Fruit fly (Drosophila melanogaster) whole organism, wandering third instar larva: ENCODE measurements around the gene CG33489.

Experiments used
- Abd-B ChIP-seq: fragments of >200 bp; optimal IDR thresholded peaks from 2 replicates; lab custom pipeline; 2017; ENCODE audit warnings: missing biosample characterization, missing genetic modification characterization
- CG32264 ChIP-seq: fragments of 200-800 bp; sonication (Bioruptor generic); optimal IDR thresholded peaks from 2 replicates; lab custom pipeline; 2016; ENCODE audit warnings: missing biosample characterization, missing genetic modification characterization
- CG9705 ChIP-seq: fragments of 200-800 bp; sonication (Bioruptor generic); optimal IDR thresholded peaks from 2 replicates; lab custom pipeline; 2018; ENCODE audit warnings: missing biosample characterization, mild to moderate bottlenecking, missing genetic modification characterization
- CrebA ChIP-seq: fragments of 200-800 bp; sonication (Bioruptor generic); optimal IDR thresholded peaks from 2 replicates; lab custom pipeline; 2016; ENCODE audit warnings: missing biosample characterization, mild to moderate bottlenecking, missing genetic modification characterization, borderline replicate concordance
- Dif ChIP-seq: fragments of 200-275, 200-300 bp; sonication (Bioruptor generic); optimal IDR thresholded peaks from 2 replicates; lab custom pipeline; 2018; ENCODE audit warnings: missing biosample characterization, missing genetic modification characterization; ENCODE audit not compliant: partially characterized antibody
- GATAd ChIP-seq: sonication (Bioruptor generic); optimal IDR thresholded peaks from 2 replicates; lab custom pipeline; 2016; ENCODE audit warnings: missing biosample characterization, missing genetic modification characterization
- HLH106 ChIP-seq: fragments of 200-800 bp; optimal IDR thresholded peaks from 3 replicates; lab custom pipeline; 2019; ENCODE audit warnings: missing biosample characterization, mild to moderate bottlenecking, missing genetic modification characterization, moderate library complexity
- Hnf4 ChIP-seq: fragments of 200-800 bp; sonication (Bioruptor generic); optimal IDR thresholded peaks from 2 replicates; lab custom pipeline; 2016; ENCODE audit warnings: missing biosample characterization, mild to moderate bottlenecking, missing genetic modification characterization
- Hr83 ChIP-seq: fragments of 200-300 bp; sonication (Bioruptor generic); optimal IDR thresholded peaks from 2 replicates; lab custom pipeline; 2016; ENCODE audit warnings: missing biosample characterization, mild to moderate bottlenecking, missing genetic modification characterization, moderate library complexity; ENCODE audit not compliant: poor library complexity, severe bottlenecking
- Jra ChIP-seq: sonication (Bioruptor generic); optimal IDR thresholded peaks from 2 replicates; lab custom pipeline; 2016; ENCODE audit warnings: missing biosample characterization, missing genetic modification characterization
- Mio ChIP-seq: sonication (Bioruptor generic); optimal IDR thresholded peaks from 2 replicates; lab custom pipeline; 2016; ENCODE audit warnings: missing biosample characterization, missing genetic modification characterization
- Myc ChIP-seq: fragments of >200 bp; optimal IDR thresholded peaks from 2 replicates; lab custom pipeline; 2017
- N ChIP-seq: fragments of >200 bp; optimal IDR thresholded peaks from 2 replicates; lab custom pipeline; 2018; ENCODE audit warnings: missing biosample characterization, missing external identifiers, missing genetic modification characterization
- Rel ChIP-seq, 2 experiments: fragments of 200-800 bp; sonication (Bioruptor generic) in 1 of 2; optimal IDR thresholded peaks; 2 replicates in 1 of 2; 3 replicates in 1 of 2; lab custom pipeline; 2016 to 2019; ENCODE audit warnings: mild to moderate bottlenecking in 2 of 2, missing biosample characterization in 2 of 2, missing genetic modification characterization in 2 of 2, moderate library complexity in 1 of 2
- Vsx2 ChIP-seq: fragments of 200-300, 225-300 bp; sonication (Bioruptor generic); optimal IDR thresholded peaks from 2 replicates; lab custom pipeline; 2018; ENCODE audit warnings: missing biosample characterization, missing genetic modification characterization; ENCODE audit not compliant: partially characterized antibody
- br ChIP-seq: fragments of 200-800 bp; sonication (Bioruptor generic); optimal IDR thresholded peaks from 2 replicates; lab custom pipeline; 2016; ENCODE audit warnings: missing biosample characterization, missing genetic modification characterization
- brk ChIP-seq: fragments of 200-800 bp; sonication (Bioruptor generic); optimal IDR thresholded peaks from 2 replicates; lab custom pipeline; 2016; ENCODE audit warnings: missing biosample characterization, mild to moderate bottlenecking, missing genetic modification characterization
- dl ChIP-seq, 2 experiments: fragments of 175-275, 200-275 bp in 1 of 2; fragments of 200-275 bp in 1 of 2; sonication (Bioruptor generic); optimal IDR thresholded peaks; lab custom pipeline; 2018; ENCODE audit warnings: mild to moderate bottlenecking in 2 of 2, missing biosample characterization in 2 of 2, missing genetic modification characterization in 2 of 2, moderate library complexity in 2 of 2; ENCODE audit not compliant: partially characterized antibody in 2 of 2, insufficient read depth in 1 of 2
- dmrt93B ChIP-seq: fragments of 200-800 bp; sonication (Bioruptor generic); optimal IDR thresholded peaks from 2 replicates; lab custom pipeline; 2018; ENCODE audit warnings: missing biosample characterization, mild to moderate bottlenecking, missing genetic modification characterization
- ey ChIP-seq: fragments of 200-800 bp; sonication (Bioruptor generic); optimal IDR thresholded peaks from 2 replicates; lab custom pipeline; 2016; ENCODE audit warnings: missing biosample characterization, missing genetic modification characterization
- foxo ChIP-seq, 2 experiments: fragments of 200-800 bp; sonication (Bioruptor generic); optimal IDR thresholded peaks; 2 replicates in 1 of 2; 3 replicates in 1 of 2; lab custom pipeline; 2016 to 2017; ENCODE audit warnings: missing biosample characterization in 2 of 2, missing genetic modification characterization in 2 of 2
- fru ChIP-seq: fragments of 200-800 bp; sonication (Bioruptor generic); optimal IDR thresholded peaks from 3 replicates; lab custom pipeline; 2016; ENCODE audit warnings: missing biosample characterization, mild to moderate bottlenecking, missing genetic modification characterization
- h ChIP-seq: fragments of 200-800 bp; sonication (Bioruptor generic); optimal IDR thresholded peaks from 3 replicates; lab custom pipeline; 2016; ENCODE audit warnings: missing biosample characterization, mild to moderate bottlenecking, missing genetic modification characterization
- jim ChIP-seq: fragments of 175-275, 200-325 bp; sonication (Bioruptor generic); optimal IDR thresholded peaks from 2 replicates; lab custom pipeline; 2016; ENCODE audit warnings: missing biosample characterization, mild to moderate bottlenecking, missing genetic modification characterization
- lola ChIP-seq: fragments of >200 bp; optimal IDR thresholded peaks from 2 replicates; lab custom pipeline; 2017; ENCODE audit warnings: missing biosample characterization, missing genetic modification characterization
- pan ChIP-seq: fragments of >200 bp; optimal IDR thresholded peaks from 2 replicates; lab custom pipeline; 2017
- psq ChIP-seq: fragments of 200-800 bp; sonication (Bioruptor generic); optimal IDR thresholded peaks from 3 replicates; lab custom pipeline; 2017; ENCODE audit warnings: missing biosample characterization, mild to moderate bottlenecking, missing genetic modification characterization, moderate library complexity
- rgr ChIP-seq: fragments of 200-800 bp; sonication (Bioruptor generic); optimal IDR thresholded peaks from 3 replicates; lab custom pipeline; 2016; ENCODE audit warnings: missing biosample characterization, mild to moderate bottlenecking, missing genetic modification characterization
- sage ChIP-seq: fragments of 200-800 bp; sonication (Bioruptor generic); optimal IDR thresholded peaks from 2 replicates; lab custom pipeline; 2016; ENCODE audit warnings: missing biosample characterization, mild to moderate bottlenecking, missing genetic modification characterization
- usp ChIP-seq: fragments of >200 bp; optimal IDR thresholded peaks from 2 replicates; lab custom pipeline; 2017; ENCODE audit warnings: missing biosample characterization, missing genetic modification characterization
- woc ChIP-seq: sonication (Bioruptor generic); optimal IDR thresholded peaks from 2 replicates; lab custom pipeline; 2016; ENCODE audit warnings: missing biosample characterization, mild to moderate bottlenecking, missing genetic modification characterization

The CG33489 gene

dm6 chr3L:11623245-11623883 is 46.5 kb upstream of the CG33489 start (continued):
- no peak for TF ChIP-seq Jra (GFP tag; lab: Kevin White, UChicago)
- TF ChIP-seq lola (GFP tag; lab: Kevin White, UChicago), result no peak
- TF ChIP-seq dl (GFP tag; optimal IDR thresholded peaks at IDR 0.05; lab: Kevin White, UChicago; ENCODE audit: insufficient read depth in 1 of 2, partially characterized antibody in 2 of 2), result no peak
- no peak for TF ChIP-seq CG9705 (GFP tag; lab: Kevin White, UChicago)
- TF ChIP-seq N, result no peak
- TF ChIP-seq rgr (GFP tag; lab: Kevin White, UChicago), result peak; percentile 9
- TF ChIP-seq sage (GFP tag; lab: Kevin White, UChicago), result peak; percentile 69
- TF ChIP-seq Mio, result no peak
- TF ChIP-seq foxo (GFP tag; optimal IDR thresholded peaks at IDR 0.05; lab: Kevin White, UChicago), result no peak
- TF ChIP-seq usp (GFP tag; lab: Kevin White, UChicago), result no peak
- peak; percentile 7 for TF ChIP-seq psq (GFP tag; lab: Kevin White, UChicago)

DNA sequence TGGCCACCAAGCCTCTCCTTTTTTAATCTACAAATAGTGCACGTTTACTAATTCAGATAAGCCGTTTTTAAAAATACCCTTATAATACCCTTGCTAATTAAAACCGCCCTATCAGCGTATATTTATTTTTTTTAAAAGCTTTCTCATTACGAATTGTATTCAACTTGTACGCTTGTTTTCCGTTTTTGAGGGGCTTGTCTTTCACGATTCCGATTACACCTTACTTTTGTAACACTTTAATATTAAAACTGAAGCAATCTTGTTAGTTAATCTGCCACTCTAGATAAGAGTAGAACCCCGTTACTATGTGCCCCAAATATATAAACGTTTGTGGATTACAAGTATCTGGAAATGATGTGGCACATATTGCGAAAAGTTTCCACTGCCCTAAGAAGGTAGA is 45.9 kb upstream of the CG33489 start:
- TF ChIP-seq foxo (GFP tag; optimal IDR thresholded peaks at IDR 0.05; lab: Kevin White, UChicago) (no peak), dl (GFP tag; optimal IDR thresholded peaks at IDR 0.05; lab: Kevin White, UChicago; ENCODE audit: insufficient read depth in 1 of 2, partially characterized antibody in 2 of 2) (no peak), GATAd (GFP tag; lab: Kevin White, UChicago) (no peak), lola (GFP tag; lab: Kevin White, UChicago) (no peak), Mio (no peak), N (no peak), Vsx2 (GFP tag; lab: Kevin White, UChicago) (no peak), CrebA (GFP tag; lab: Kevin White, UChicago) (no peak), Dif (no peak), sage (GFP tag; lab: Kevin White, UChicago) (no peak), Rel (GFP tag; optimal IDR thresholded peaks at IDR 0.05; lab: Kevin White, UChicago) (no peak), Rel (tag; optimal IDR thresholded peaks at IDR 0.05; lab: Kevin White, UChicago) (no peak), Jra (GFP tag; lab: Kevin White, UChicago) (no peak), jim (GFP tag; lab: Kevin White, UChicago) (no peak), Hr83 (GFP tag; lab: Kevin White, UChicago) (no peak), dmrt93B (GFP tag; lab: Kevin White, UChicago) (no peak), h (no peak), CG9705 (GFP tag; lab: Kevin White, UChicago) (no peak), Hnf4 (GFP tag; lab: Kevin White, UChicago) (no peak), Abd-B (GFP tag; lab: Kevin White, UChicago) (no peak)
- TF ChIP-seq, all 38 proteins: peak for 0

dm6 chr3L:11620001-11620400 is 43.2 kb upstream of the CG33489 start, which contains the start of gene Muc68Ca:
Muc68Ca (minus strand) TSS chr3L:11620101.
- TF ChIP-seq foxo (GFP tag; optimal IDR thresholded peaks at IDR 0.05; lab: Kevin White, UChicago) (no peak), lola (GFP tag; lab: Kevin White, UChicago) (no peak), ey (GFP tag; lab: Kevin White, UChicago) (no peak), HLH106 (no peak), CrebA (GFP tag; lab: Kevin White, UChicago) (no peak), psq (GFP tag; lab: Kevin White, UChicago) (no peak), Jra (GFP tag; lab: Kevin White, UChicago) (no peak), dmrt93B (GFP tag; lab: Kevin White, UChicago) (no peak), Hr83 (GFP tag; lab: Kevin White, UChicago) (no peak), Dif (no peak), usp (GFP tag; lab: Kevin White, UChicago) (no peak), sage (GFP tag; lab: Kevin White, UChicago) (no peak), woc (GFP tag; lab: Kevin White, UChicago) (no peak), CG9705 (GFP tag; lab: Kevin White, UChicago) (no peak), CG32264 (GFP tag; lab: Kevin White, UChicago) (no peak), rgr (GFP tag; lab: Kevin White, UChicago) (no peak), fru (GFP tag; lab: Kevin White, UChicago) (no peak), Myc (lab: Kevin White, UChicago) (no peak), brk (GFP tag; lab: Kevin White, UChicago) (no peak)

DNA sequence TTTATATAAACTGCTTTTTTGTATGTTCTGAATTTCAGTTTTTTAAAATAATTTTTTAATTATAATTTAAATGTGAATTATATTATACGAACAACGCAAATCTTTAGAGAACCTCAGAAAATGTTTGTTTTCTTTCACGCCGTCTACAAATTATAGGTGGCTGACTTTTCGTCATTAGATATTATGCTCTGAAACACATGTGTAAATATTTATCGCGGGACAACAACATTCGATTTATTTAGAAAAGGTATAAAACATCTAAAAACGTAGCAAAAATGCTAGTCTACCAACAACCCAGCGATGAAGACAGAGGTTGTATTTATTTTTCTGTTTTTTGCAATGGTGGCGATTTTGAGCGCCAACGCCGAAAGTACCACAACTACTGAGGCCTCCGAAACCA is 33.0 kb upstream of the CG33489 start, which contains the start of gene CG42832:
TSS of gene CG42832 (plus strand) at position 301 of the 400 bp plus-strand sequence.
- TF ChIP-seq CG9705 (GFP tag; lab: Kevin White, UChicago) (no peak), rgr (GFP tag; lab: Kevin White, UChicago) (no peak), sage (GFP tag; lab: Kevin White, UChicago) (no peak), h (no peak), Vsx2 (GFP tag; lab: Kevin White, UChicago) (no peak), psq (GFP tag; lab: Kevin White, UChicago) (no peak), CrebA (GFP tag; lab: Kevin White, UChicago) (no peak), br (GFP tag; lab: Kevin White, UChicago) (no peak), usp (GFP tag; lab: Kevin White, UChicago) (no peak), Jra (GFP tag; lab: Kevin White, UChicago) (no peak), dl (GFP tag; optimal IDR thresholded peaks at IDR 0.05; lab: Kevin White, UChicago; ENCODE audit: insufficient read depth in 1 of 2, partially characterized antibody in 2 of 2) (no peak), Hr83 (GFP tag; lab: Kevin White, UChicago) (no peak), N (no peak), jim (GFP tag; lab: Kevin White, UChicago) (no peak), fru (GFP tag; lab: Kevin White, UChicago) (no peak), dmrt93B (GFP tag; lab: Kevin White, UChicago) (no peak), pan (lab: Kevin White, UChicago) (no peak), woc (GFP tag; lab: Kevin White, UChicago) (no peak), GATAd (GFP tag; lab: Kevin White, UChicago) (no peak), CG32264 (GFP tag; lab: Kevin White, UChicago) (no peak)
